Fruit fly (Drosophila melanogaster) whole organism, pupa: ENCODE measurements around the gene CG17593.

Experiments used
- CG13204 ChIP-seq: fragments of 200-800 bp; sonication (Bioruptor generic); optimal IDR thresholded peaks from 2 replicates; lab custom pipeline; 2018; ENCODE audit warnings: missing biosample characterization, mild to moderate bottlenecking, missing genetic modification characterization, moderate library complexity
- CG8159 ChIP-seq: fragments of 200-800 bp; sonication (Bioruptor generic); optimal IDR thresholded peaks from 3 replicates; lab custom pipeline; 2018; ENCODE audit warnings: missing biosample characterization, mild to moderate bottlenecking, missing genetic modification characterization, moderate library complexity
- CG8301 ChIP-seq: fragments of 200-800 bp; sonication (Bioruptor generic); optimal IDR thresholded peaks from 2 replicates; lab custom pipeline; 2018; ENCODE audit warnings: missing biosample characterization, mild to moderate bottlenecking, missing genetic modification characterization
- EcR ChIP-seq: fragments of 200-800 bp; sonication (Bioruptor generic); optimal IDR thresholded peaks from 3 replicates; lab custom pipeline; 2019; ENCODE audit warnings: missing biosample characterization, missing genetic modification characterization, mild to moderate bottlenecking, moderate library complexity, missing genetic modification reagents
- Pif1A ChIP-seq: fragments of 200-800 bp; sonication (Bioruptor generic); optimal IDR thresholded peaks from 3 replicates; lab custom pipeline; 2016; ENCODE audit warnings: missing biosample characterization, missing genetic modification characterization
- Snoo ChIP-seq: fragments of 200-800 bp; sonication (Bioruptor generic); optimal IDR thresholded peaks from 3 replicates; lab custom pipeline; 2017; ENCODE audit warnings: missing biosample characterization, mild to moderate bottlenecking, missing genetic modification characterization, inconsistent platforms
- rn ChIP-seq: fragments of 200-800 bp; sonication (Bioruptor generic); IDR thresholded peaks from 2 replicates; pipeline ENCODE4 v1.3.6; 2022; ENCODE audit warnings: missing biosample characterization, missing genetic modification characterization

DNA sequence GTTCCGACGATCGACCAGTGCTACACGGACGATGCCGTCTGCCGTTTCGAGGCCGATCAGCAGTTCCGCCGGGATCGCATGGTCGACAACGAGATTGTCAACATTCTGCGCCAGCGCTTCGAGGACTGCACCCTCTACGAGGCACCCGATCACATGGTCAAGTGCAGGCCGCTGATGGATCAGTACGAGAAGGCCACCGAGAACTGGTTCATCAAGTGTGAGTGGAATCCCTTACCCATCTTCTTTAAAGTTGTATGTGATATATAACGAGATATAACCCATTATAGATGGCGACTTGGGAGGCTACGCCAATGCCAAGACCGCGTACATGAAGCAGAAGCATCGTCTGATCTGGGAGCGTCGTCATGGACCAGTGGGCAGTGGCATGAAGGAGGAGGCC, 47.8 kb upstream of the CG17593 start:
- TF ChIP-seq Snoo (tag; lab: Kevin White, UChicago) (no peak), rn (GFP tag; lab: Robert Waterston, UW) (no peak), Pif1A (GFP tag; lab: Kevin White, UChicago) (no peak), CG8301 (tag; lab: Kevin White, UChicago) (no peak), EcR (GFP tag; lab: Kevin White, UChicago) (no peak), CG8159 (tag; lab: Kevin White, UChicago) (no peak), CG13204 (no peak)
